Fruit fly (Drosophila melanogaster) whole organism, adult: ENCODE measurements around the gene CG4880.

ENCODE experiments used
- CG11617 ChIP-seq: fragments of 200-800 bp; sonication (Bioruptor generic); optimal IDR thresholded peaks from 2 replicates; lab custom pipeline; 2017; ENCODE audit warnings: mild to moderate bottlenecking, missing biosample characterization, missing genetic modification reagents, missing genetic modification characterization
- CG14711 ChIP-seq: fragments of 200-800 bp; sonication (Bioruptor generic); optimal IDR thresholded peaks from 2 replicates; lab custom pipeline; 2018; ENCODE audit warnings: missing biosample characterization, mild to moderate bottlenecking, missing genetic modification characterization, moderate library complexity
- CG1620 ChIP-seq: fragments of 200-800 bp; sonication (Bioruptor generic); optimal IDR thresholded peaks from 2 replicates; lab custom pipeline; 2016; ENCODE audit warnings: missing biosample characterization, missing genetic modification characterization
- CG33017 ChIP-seq: fragments of 200-800 bp; sonication (Bioruptor generic); optimal IDR thresholded peaks from 2 replicates; lab custom pipeline; 2018; ENCODE audit warnings: missing biosample characterization, mild to moderate bottlenecking, missing genetic modification characterization, moderate library complexity
- CG7045 ChIP-seq: fragments of 200-800 bp; sonication (Bioruptor generic); optimal IDR thresholded peaks from 2 replicates; lab custom pipeline; 2017; ENCODE audit warnings: missing biosample characterization, mild to moderate bottlenecking, missing genetic modification characterization
- Clk ChIP-seq: fragments of 200-800 bp; sonication (Bioruptor generic); optimal IDR thresholded peaks from 2 replicates; lab custom pipeline; 2017; ENCODE audit warnings: missing biosample characterization, missing genetic modification characterization
- Crg-1 ChIP-seq: fragments of 200-800 bp; sonication (Bioruptor generic); optimal IDR thresholded peaks from 2 replicates; lab custom pipeline; 2016; ENCODE audit warnings: missing biosample characterization, missing genetic modification characterization
- bab1 ChIP-seq: fragments of 200-800 bp; sonication (Bioruptor generic); optimal IDR thresholded peaks from 3 replicates; lab custom pipeline; 2019; ENCODE audit warnings: missing biosample characterization, mild to moderate bottlenecking, missing genetic modification characterization, moderate library complexity
- cic ChIP-seq: fragments of 200-800 bp; sonication (Bioruptor generic); optimal IDR thresholded peaks from 2 replicates; lab custom pipeline; 2017; ENCODE audit warnings: missing biosample characterization, mild to moderate bottlenecking, missing genetic modification characterization, moderate library complexity
- kay ChIP-seq: fragments of 200-800 bp; sonication (Bioruptor generic); peaks from one replicate; lab custom pipeline; 2016; ENCODE audit warnings: missing biosample characterization, missing genetic modification characterization, borderline replicate concordance
- ovo ChIP-seq: fragments of 200-800 bp; sonication (Bioruptor generic); optimal IDR thresholded peaks from 2 replicates; lab custom pipeline; 2016; ENCODE audit warnings: missing biosample characterization, missing genetic modification characterization
- tj ChIP-seq: fragments of 200-800 bp; sonication (Bioruptor generic); optimal IDR thresholded peaks from 3 replicates; lab custom pipeline; 2017; ENCODE audit warnings: missing biosample characterization, mild to moderate bottlenecking, missing genetic modification characterization, moderate library complexity

DNA sequence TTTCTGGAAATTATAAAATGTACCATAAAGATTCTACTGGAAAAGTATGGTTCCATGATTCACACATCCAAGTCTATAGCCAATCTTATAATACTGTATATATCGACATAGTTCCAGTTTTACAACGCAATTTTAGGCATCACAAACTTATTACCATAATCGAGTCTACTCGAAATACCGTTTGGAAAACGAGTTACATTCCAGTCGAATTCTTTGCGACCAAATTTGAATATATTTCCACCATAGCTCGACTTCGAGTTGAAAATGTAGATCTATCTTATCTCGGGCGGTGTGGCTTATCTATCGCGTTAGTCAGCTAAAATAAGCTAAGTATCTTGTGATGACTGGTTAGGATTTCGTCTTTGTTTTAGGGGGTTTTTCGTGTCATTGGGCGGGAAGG, 23.3 kb downstream of the CG4880 start:
- TF ChIP-seq Crg-1 (GFP tag; lab: Kevin White, UChicago): no peak
- TF ChIP-seq CG1620: no peak
- no peak for TF ChIP-seq kay
- TF ChIP-seq ovo (GFP tag; lab: Kevin White, UChicago): no peak
- no peak for TF ChIP-seq CG7045
- TF ChIP-seq cic (GFP tag; lab: Kevin White, UChicago): no peak
- no peak for TF ChIP-seq bab1
- no peak for TF ChIP-seq Clk (GFP tag; lab: Kevin White, UChicago)
- TF ChIP-seq CG11617 (GFP tag; lab: Kevin White, UChicago): no peak
- no peak for TF ChIP-seq tj (GFP tag; lab: Kevin White, UChicago)
- no peak for TF ChIP-seq CG14711
- TF ChIP-seq CG33017 (tag; lab: Kevin White, UChicago): no peak
